Fruit fly (Drosophila melanogaster): Measurements from ENCODE around the gene CG14227.

dm6 chrX:19683040-19683875 lies 5.5 kb downstream of the CG14227 start, which contains the start of the genes dome and Ubqn:
- TF ChIP-seq CG6854 (GFP tag; optimal IDR thresholded peaks at IDR 0.05) (peak; percentile 82), Hr38 (GFP tag; optimal IDR thresholded peaks at IDR 0.05) (no peak), CG6276 (GFP tag; optimal IDR thresholded peaks at IDR 0.05) (no peak), Eip75B (GFP tag; optimal IDR thresholded peaks at IDR 0.05) (no peak), Met (GFP tag; optimal IDR thresholded peaks at IDR 0.05) (no peak)
